Worm (Caenorhabditis elegans) whole organism, midembryonic: ENCODE data around the gene M79.2.
A peak's percentile ranks its signal among the peaks of the same experiment; 100 is the strongest.

ENCODE experiments used
- T22C8.4 ChIP-seq: fragments of 200-800 bp; sonication (Bioruptor generic); IDR thresholded peaks from 2 replicates; pipeline ENCODE4 v1.3.6; 2022; ENCODE audit warnings: missing genetic modification characterization, missing compliant biosample characterization
- cog-1 ChIP-seq: sonication (generic microtip); optimal IDR thresholded peaks from 2 replicates; lab custom pipeline; 2016; ENCODE audit warnings: missing genetic modification characterization, missing compliant biosample characterization
- flt-1 ChIP-seq: fragments of 200-800 bp; sonication (Bioruptor generic); IDR thresholded peaks from 2 replicates; pipeline ENCODE4 v1.3.6; 2022; ENCODE audit warnings: missing genetic modification characterization, missing compliant biosample characterization
- klf-2 ChIP-seq: fragments of 200-800 bp; sonication (Bioruptor generic); conservative IDR thresholded peaks from 2 replicates; pipeline ENCODE4 v1.3.6; 2022; ENCODE audit warnings: missing genetic modification reagents, missing genetic modification characterization, missing compliant biosample characterization
- med-1 ChIP-seq: sonication (generic microtip); optimal IDR thresholded peaks from 2 replicates; lab custom pipeline; 2017; ENCODE audit warnings: missing genetic modification characterization, mild to moderate bottlenecking, missing compliant biosample characterization, antibody characterized with exemption, missing genetic modification reagents; ENCODE audit not compliant: insufficient read depth
- ref-1 ChIP-seq: fragments of 200-800 bp; sonication (Bioruptor generic); conservative IDR thresholded peaks from 2 replicates; pipeline ENCODE4 v1.3.6; 2022; ENCODE audit warnings: missing genetic modification reagents, missing genetic modification characterization, missing compliant biosample characterization
- tab-1 ChIP-seq: fragments of 200-800 bp; sonication (Bioruptor generic); IDR thresholded peaks from 2 replicates; pipeline ENCODE4 v1.3.6; 2022; ENCODE audit warnings: missing genetic modification characterization, missing compliant biosample characterization
- ztf-23 ChIP-seq: fragments of 200-800 bp; sonication (Bioruptor generic); IDR thresholded peaks from 2 replicates; pipeline ENCODE4 v1.3.6; 2022; ENCODE audit warnings: missing genetic modification reagents, missing genetic modification characterization, missing compliant biosample characterization
- ztf-29 ChIP-seq: fragments of 200-800 bp; sonication (Bioruptor generic); IDR thresholded peaks from 2 replicates; pipeline ENCODE4 v1.3.6; 2022; ENCODE audit warnings: missing genetic modification reagents, missing genetic modification characterization, missing compliant biosample characterization

M79.2 gene

ce11 chrX:10617815-10618214 is 10.8 kb downstream of the M79.2 start:
- no peak for TF ChIP-seq klf-2
- TF ChIP-seq T22C8.4 (GFP tag; lab: Robert Waterston, UW) = no peak
- TF ChIP-seq ztf-29 (GFP tag; lab: Robert Waterston, UW) = no peak

ce11 chrX:10616041-10616440 is 12.6 kb downstream of the M79.2 start:
- no peak for TF ChIP-seq ztf-29 (GFP tag; lab: Robert Waterston, UW)
- TF ChIP-seq T22C8.4 (GFP tag; lab: Robert Waterston, UW) = no peak
- no peak for TF ChIP-seq ztf-23 (GFP tag; lab: Robert Waterston, UW)
- TF ChIP-seq med-1 = no peak
- TF ChIP-seq klf-2 = no peak
- TF ChIP-seq cog-1 = no peak
- TF ChIP-seq ref-1 (GFP tag; lab: Robert Waterston, UW) = no peak
- no peak for TF ChIP-seq tab-1
- TF ChIP-seq flt-1 = no peak

- TF ChIP-seq tab-1 = no peak
Observed at ce11 chrX:10612355-10612754, 16.3 kb downstream of the M79.2 start.

- TF ChIP-seq med-1 (no peak), flt-1 (no peak), tab-1 (no peak), ztf-23 (GFP tag; lab: Robert Waterston, UW) (no peak), T22C8.4 (GFP tag; lab: Robert Waterston, UW) (no peak), ztf-29 (GFP tag; lab: Robert Waterston, UW) (no peak)
Observed at ce11 chrX:10609878-10610277, 18.7 kb downstream of the M79.2 start.

- TF ChIP-seq klf-2 = no peak
- TF ChIP-seq ztf-29 (GFP tag; lab: Robert Waterston, UW) = no peak
- TF ChIP-seq cog-1 = no peak
- TF ChIP-seq tab-1 = no peak
- TF ChIP-seq ref-1 (GFP tag; lab: Robert Waterston, UW) = no peak
Observed at ce11 chrX:10604386-10604785, 24.2 kb downstream of the M79.2 start, which contains the start of gene flp-19. flp-19 (plus strand) TSS chrX:10604686.

ce11 chrX:10599719-10600155 is 28.9 kb downstream of the M79.2 start:
- no peak for TF ChIP-seq tab-1
- no peak for TF ChIP-seq cog-1
- TF ChIP-seq T22C8.4 (GFP tag; lab: Robert Waterston, UW) = no peak
- no peak for TF ChIP-seq ref-1 (GFP tag; lab: Robert Waterston, UW)
- no peak for TF ChIP-seq klf-2
- no peak for TF ChIP-seq ztf-29 (GFP tag; lab: Robert Waterston, UW)
- no peak for TF ChIP-seq ztf-23 (GFP tag; lab: Robert Waterston, UW)
- TF ChIP-seq med-1 = no peak
- no peak for TF ChIP-seq flt-1

ce11 chrX:10597554-10598191 is 30.9 kb downstream of the M79.2 start:
- TF ChIP-seq ref-1 (GFP tag; lab: Robert Waterston, UW) (no peak), ztf-23 (GFP tag; lab: Robert Waterston, UW) (no peak), tab-1 (no peak), klf-2 (no peak), ztf-29 (GFP tag; lab: Robert Waterston, UW) (no peak), T22C8.4 (GFP tag; lab: Robert Waterston, UW) (peak; percentile 19; the same call in 1 of the 2 replicates), flt-1 (peak; percentile 51; the same call in 1 of the 2 replicates)

- 0 out of 2 replicates have a peak, but pooled peaks have one; percentile 40 for TF ChIP-seq tab-1
- no peak for TF ChIP-seq ztf-23 (GFP tag; lab: Robert Waterston, UW)
- TF ChIP-seq cog-1 = no peak
- no peak for TF ChIP-seq klf-2
- no peak for TF ChIP-seq T22C8.4 (GFP tag; lab: Robert Waterston, UW)
- no peak for TF ChIP-seq med-1
- no peak for TF ChIP-seq ztf-29 (GFP tag; lab: Robert Waterston, UW)
Observed at ce11 chrX:10596420-10596907, 32.1 kb downstream of the M79.2 start.

- TF ChIP-seq ztf-29 (GFP tag; lab: Robert Waterston, UW) = no peak
- no peak for TF ChIP-seq flt-1
- TF ChIP-seq T22C8.4 (GFP tag; lab: Robert Waterston, UW) = no peak
- no peak for TF ChIP-seq med-1
- TF ChIP-seq klf-2 = no peak
- TF ChIP-seq cog-1 = no peak
- TF ChIP-seq ref-1 (GFP tag; lab: Robert Waterston, UW) = no peak
- no peak for TF ChIP-seq ztf-23 (GFP tag; lab: Robert Waterston, UW)
- no peak for TF ChIP-seq tab-1
Observed at ce11 chrX:10594701-10595421, 33.7 kb downstream of the M79.2 start.

ce11 chrX:10593756-10594376 is 34.7 kb downstream of the M79.2 start:
- TF ChIP-seq ztf-23 (GFP tag; lab: Robert Waterston, UW) (peak; percentile 51; the same call in 1 of the 2 replicates), med-1 (no peak), cog-1 (peak; percentile 26), ref-1 (GFP tag; lab: Robert Waterston, UW) (no peak)

ce11 chrX:10593234-10593633 is 35.4 kb downstream of the M79.2 start, which contains the start of gene sdn-1:
sdn-1 (minus strand) TSS chrX:10593334.
- TF ChIP-seq cog-1 (no peak), T22C8.4 (GFP tag; lab: Robert Waterston, UW) (no peak), flt-1 (no peak), med-1 (no peak), ztf-29 (GFP tag; lab: Robert Waterston, UW) (no peak)
